Fruit fly (Drosophila melanogaster) whole organism: ENCODE measurements around the gene Nepl19.

Source experiments
- CG8478 ChIP-seq: fragments of >200 bp; optimal IDR thresholded peaks from 2 replicates; lab custom pipeline; 2018; ENCODE audit warnings: inconsistent platforms
- Dll ChIP-seq: fragments of >200 bp; optimal IDR thresholded peaks from 2 replicates; lab custom pipeline; 2017
- EcR ChIP-seq, 2 experiments: fragments of >200 bp; optimal IDR thresholded peaks; 2 replicates each; lab custom pipeline; 2017; ENCODE audit warnings: missing biosample characterization in 2 of 2, missing genetic modification characterization in 2 of 2, missing genetic modification reagents in 2 of 2
- pan ChIP-seq: fragments of >200 bp; optimal IDR thresholded peaks from 2 replicates; lab custom pipeline; 2017
- psq ChIP-seq: fragments of >200 bp; optimal IDR thresholded peaks from 2 replicates; lab custom pipeline; 2017
- usp ChIP-seq: fragments of >200 bp; optimal IDR thresholded peaks from 2 replicates; lab custom pipeline; 2017; ENCODE audit warnings: missing biosample characterization, missing genetic modification characterization, mixed read lengths

dm6 chr3R:28858241-28858647, 21.7 kb downstream of the Nepl19 start:
- no peak for TF ChIP-seq usp (GFP tag; lab: Kevin White, UChicago)
- TF ChIP-seq CG8478, result peak; percentile 58
- no peak for TF ChIP-seq EcR (GFP tag; optimal IDR thresholded peaks at IDR 0.05; lab: Kevin White, UChicago)
- no peak for TF ChIP-seq psq
- TF ChIP-seq pan (lab: Kevin White, UChicago), result no peak
- TF ChIP-seq Dll (lab: Kevin White, UChicago), result peak; percentile 54
